Worm (Caenorhabditis elegans): ENCODE measurements around the gene nhr-271.
A peak's percentile ranks its signal among the peaks of the same experiment; 100 is the strongest.

The nhr-271 gene

DNA sequence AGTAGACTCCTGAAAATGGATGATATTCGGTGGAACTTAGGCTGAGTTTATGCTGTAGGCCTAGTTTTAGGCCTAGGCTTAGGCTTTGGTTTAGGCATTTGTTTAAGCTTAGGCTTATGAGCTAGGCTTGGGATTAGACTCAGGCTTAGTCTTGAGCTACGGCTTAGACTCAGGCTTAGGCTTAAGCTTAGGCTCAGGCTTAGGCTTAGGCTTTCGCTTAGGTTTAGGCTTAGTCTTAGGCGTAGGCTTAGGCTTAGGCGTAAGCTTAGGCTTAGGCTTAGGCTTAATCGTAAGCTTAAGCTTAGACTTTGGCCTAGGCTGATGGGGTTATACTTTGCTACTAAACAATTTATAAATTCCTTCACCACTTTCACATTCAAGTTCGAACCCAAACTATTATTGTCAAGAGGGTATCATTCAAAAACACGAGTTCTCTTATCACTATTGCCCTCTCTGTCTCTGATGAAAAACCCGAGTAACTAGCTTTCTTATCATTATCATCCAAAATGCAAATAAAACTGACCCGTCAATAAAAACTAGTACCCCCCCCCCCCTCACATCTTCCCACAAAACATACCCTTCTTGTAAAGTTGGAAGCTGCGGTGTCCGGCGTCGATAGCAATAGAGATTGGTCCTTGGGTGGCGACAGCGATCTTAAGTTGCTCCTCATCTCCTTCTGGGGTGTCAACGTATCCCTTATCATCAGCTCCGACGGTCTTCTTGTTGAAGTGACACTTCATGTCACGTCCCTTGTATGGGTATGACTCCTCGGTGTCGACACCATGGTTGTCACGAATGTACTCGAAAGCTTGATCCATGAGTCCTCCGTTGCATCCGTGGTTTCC lies 12.8 kb upstream of the nhr-271 start (continued):
- TF ChIP-seq F52B5.7 (tag; optimal IDR thresholded peaks at IDR 0.05), result peak; percentile 40
- no peak for TF ChIP-seq cebp-1 (GFP tag; IDR thresholded peaks at IDR 0.05)
- TF ChIP-seq cebp-1 (tag; optimal IDR thresholded peaks at IDR 0.05), result peak; percentile 13
- TF ChIP-seq Y56A3A.18 (GFP tag; IDR thresholded peaks at IDR 0.05), result peak; percentile 40

DNA sequence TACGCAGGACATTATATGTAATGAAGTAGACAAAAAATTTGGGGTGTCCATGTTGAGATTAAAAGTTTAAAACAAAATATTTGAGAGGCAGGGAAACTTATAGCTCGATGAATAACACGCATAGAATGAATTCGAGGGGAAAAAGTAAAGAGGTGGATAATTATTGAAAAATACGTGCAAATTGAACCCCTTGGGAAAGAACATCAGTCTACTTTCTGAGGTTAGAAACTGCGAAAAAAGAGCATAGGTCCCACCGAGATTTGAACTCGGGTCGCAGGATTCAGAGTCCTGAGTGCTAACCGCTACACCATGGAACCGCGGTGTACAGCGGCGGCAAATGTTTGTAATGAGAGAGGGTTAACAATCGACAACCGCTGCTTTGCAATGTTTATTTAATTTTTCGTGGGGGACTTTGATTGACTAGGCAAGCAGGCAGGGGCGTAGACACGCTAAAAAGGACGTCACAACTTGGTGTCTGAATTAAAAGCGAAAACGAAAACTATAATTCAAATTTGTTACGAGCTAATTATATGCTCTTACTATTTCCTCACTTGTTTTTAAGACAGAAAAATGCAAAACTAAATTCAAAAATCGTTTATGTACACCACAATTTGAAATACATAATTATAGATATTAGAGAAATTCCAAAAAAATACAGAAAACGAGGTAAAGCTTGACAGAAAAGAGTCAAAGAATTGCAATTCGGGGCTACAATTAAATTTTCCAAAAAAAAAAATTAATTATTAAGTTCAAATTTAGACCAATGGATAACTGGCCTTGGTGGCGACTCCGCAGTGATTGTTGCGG lies 11.9 kb upstream of the nhr-271 start, which contains the start of gene srh-269:
Gene srh-269 (minus strand): TSS at position 51 of the 807 bp plus-strand sequence.
- TF ChIP-seq C17E4.6 (GFP tag; IDR thresholded peaks at IDR 0.05) (peak; percentile 64; the same call in 1 of the 2 replicates), bed-2 (GFP tag; IDR thresholded peaks at IDR 0.05) (no peak), attf-3 (GFP tag; conservative IDR thresholded peaks at IDR 0.05) (no peak), snpc-1.1 (tag; optimal IDR thresholded peaks at IDR 0.05; ENCODE audit: insufficient read depth) (peak; percentile 67), B0019.2 (GFP tag; conservative IDR thresholded peaks at IDR 0.05) (no peak), pbrm-1 (GFP tag; IDR thresholded peaks at IDR 0.05) (peak; percentile 86), ZK185.1 (tag; optimal IDR thresholded peaks at IDR 0.05; ENCODE audit: poor library complexity, severe bottlenecking) (peak; percentile 74), C06A6.2 (GFP tag; conservative IDR thresholded peaks at IDR 0.05) (peak; percentile 77), zfh-2 (GFP tag; conservative IDR thresholded peaks at IDR 0.05) (peak; percentile 46; the same call in 1 of the 2 replicates), F55B11.4 (tag; optimal IDR thresholded peaks at IDR 0.05; ENCODE audit: borderline replicate concordance, insufficient read depth) (no peak), ekl-4 (GFP tag; IDR thresholded peaks at IDR 0.05) (peak; percentile 87), ceh-27 (GFP tag; optimal IDR thresholded peaks at IDR 0.05) (peak; percentile 56), pha-4 (tag; optimal IDR thresholded peaks at IDR 0.05) (no peak), fkh-3 (tag; optimal IDR thresholded peaks at IDR 0.05) (peak; percentile 95), cebp-1 (GFP tag; IDR thresholded peaks at IDR 0.05) (peak; percentile 56; the same call in 1 of the 2 replicates), cebp-1 (tag; optimal IDR thresholded peaks at IDR 0.05) (peak; percentile 84), K12H6.12 (tag; optimal IDR thresholded peaks at IDR 0.05) (peak; percentile 28), nhr-120 (GFP tag; IDR thresholded peaks at IDR 0.05) (0 out of 2 replicates have a peak, but pooled peaks have one; percentile 76), snpc-3.4 (tag; optimal IDR thresholded peaks at IDR 0.05) (peak; percentile 72), madf-10 (tag; optimal IDR thresholded peaks at IDR 0.05) (peak; percentile 76), F49E8.2 (tag; optimal IDR thresholded peaks at IDR 0.05; ENCODE audit: insufficient read depth) (peak; percentile 29), lsl-1 (GFP tag; optimal IDR thresholded peaks at IDR 0.05) (peak; percentile 20), dox-1 (GFP tag; IDR thresholded peaks at IDR 0.05) (peak; percentile 56; the same call in 1 of the 2 replicates), atf-7 (tag; optimal IDR thresholded peaks at IDR 0.05) (peak; percentile 90), lin-54 (GFP tag; optimal IDR thresholded peaks at IDR 0.05) (peak; percentile 77), ceh-79 (tag; optimal IDR thresholded peaks at IDR 0.05) (peak; percentile 93), Y79H2A.3 (GFP tag; conservative IDR thresholded peaks at IDR 0.05) (no peak), hmg-1.2 (GFP tag; IDR thresholded peaks at IDR 0.05) (peak; percentile 81), ztf-3 (GFP tag; optimal IDR thresholded peaks at IDR 0.05) (no peak), repo-1 (tag; optimal IDR thresholded peaks at IDR 0.05) (peak; percentile 94), let-607 (tag; optimal IDR thresholded peaks at IDR 0.05) (peak; percentile 57 to 68), dpl-1 (GFP tag; optimal IDR thresholded peaks at IDR 0.05) (peak; percentile 32), ztf-6 (GFP tag; IDR thresholded peaks at IDR 0.05) (0 out of 2 replicates have a peak, but pooled peaks have one; percentile 6), nfya-2 (GFP tag; IDR thresholded peaks at IDR 0.05) (no peak), lin-26 (GFP tag; IDR thresholded peaks at IDR 0.05) (peak; percentile 91), B0035.1 (tag; optimal IDR thresholded peaks at IDR 0.05) (peak; percentile 76), ama-1 (optimal IDR thresholded peaks at IDR 0.05) (peak; percentile 79), ama-1 (GFP tag; optimal IDR thresholded peaks at IDR 0.05) (peak in 1 of 2 experiments; percentile 54), die-1 (tag; optimal IDR thresholded peaks at IDR 0.05) (peak; percentile 85), ztf-25 (GFP tag; IDR thresholded peaks at IDR 0.05) (peak; percentile 90)

Data from whole organism, young adult.